Worm (Caenorhabditis elegans) whole organism, L4/young adult: ENCODE data around the gene clec-243.

ENCODE experiments used
- W03F9.2 ChIP-seq: fragments of 150-350 bp; optimal IDR thresholded peaks from 2 replicates; lab custom pipeline; 2014; ENCODE audit warnings: missing biosample characterization, missing genetic modification characterization
- dao-5 ChIP-seq: sonication (generic microtip); optimal IDR thresholded peaks from 2 replicates; lab custom pipeline; 2016; ENCODE audit warnings: missing genotype, missing genetic modification characterization, moderate library complexity, missing compliant biosample characterization
- him-1 ChIP-seq: sonication (generic microtip); optimal IDR thresholded peaks from 2 replicates; lab custom pipeline; 2016; ENCODE audit warnings: missing genotype, missing genetic modification reagents, missing genetic modification characterization, missing compliant biosample characterization

DNA sequence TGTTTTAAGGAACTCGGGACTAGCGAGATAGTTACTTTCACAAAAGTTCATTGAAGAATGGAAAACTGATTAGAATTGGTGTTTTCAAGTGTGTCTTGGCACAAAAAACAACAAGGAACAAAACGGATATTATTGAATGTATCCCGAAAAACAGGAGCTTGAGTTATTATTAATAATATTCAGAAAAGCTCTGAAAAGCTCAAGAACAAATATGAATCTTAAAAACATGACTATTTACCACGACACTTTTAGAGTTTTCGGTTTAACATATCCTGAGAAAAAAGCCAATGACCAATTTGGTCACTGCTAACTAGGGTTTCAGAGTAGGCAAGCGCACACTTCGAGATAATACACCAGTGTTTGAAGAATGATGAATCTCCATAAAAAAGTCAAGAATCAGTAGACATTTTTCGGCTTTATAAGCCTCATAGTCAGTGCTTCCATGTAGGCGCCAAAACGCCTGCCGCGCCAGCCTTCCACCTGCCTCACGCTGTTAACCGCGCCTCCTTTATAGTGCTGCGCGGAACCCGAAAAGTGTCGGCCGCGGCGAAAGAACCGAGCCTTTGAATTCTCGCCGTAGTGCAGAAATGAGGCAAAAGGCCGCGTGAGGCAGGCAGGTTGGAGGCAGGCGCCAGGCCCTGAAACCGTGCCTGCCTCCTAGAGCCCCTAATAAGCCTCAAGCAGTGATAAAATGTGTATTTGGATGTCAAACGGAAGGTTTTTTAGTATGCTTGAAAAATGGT, 36.7 kb downstream of the clec-243 start, which contains the start of gene srh-236:
- TF ChIP-seq him-1 (tag; lab: Kevin White, UChicago) (no peak), dao-5 (tag; lab: Kevin White, UChicago) (no peak), W03F9.2 (tag; lab: Kevin White, UChicago) (no peak)
